Fruit fly (Drosophila melanogaster) whole organism, pupa: ENCODE data around the gene Grd.

ENCODE experiments used
- CG10348 ChIP-seq: fragments of 200-800 bp; sonication (Bioruptor generic); IDR thresholded peaks from 2 replicates; pipeline ENCODE4 v1.3.6; 2022; ENCODE audit warnings: missing biosample characterization, missing genetic modification characterization
- CG12605 ChIP-seq: fragments of 200-800 bp; sonication (Bioruptor generic); IDR thresholded peaks from 2 replicates; pipeline ENCODE4 v1.3.6; 2022; ENCODE audit warnings: missing biosample characterization, missing genetic modification characterization
- CG8301 ChIP-seq: fragments of 200-800 bp; sonication (Bioruptor generic); optimal IDR thresholded peaks from 2 replicates; lab custom pipeline; 2018; ENCODE audit warnings: missing biosample characterization, mild to moderate bottlenecking, missing genetic modification characterization
- D1 ChIP-seq: fragments of 200-800 bp; sonication (Bioruptor generic); optimal IDR thresholded peaks from 2 replicates; lab custom pipeline; 2018; ENCODE audit warnings: missing biosample characterization, mild to moderate bottlenecking, missing genetic modification characterization, moderate library complexity
- Ets98B ChIP-seq: fragments of 200-800 bp; sonication (Bioruptor generic); IDR thresholded peaks from 2 replicates; pipeline ENCODE4 v1.3.6; 2022; ENCODE audit warnings: missing biosample characterization, missing genetic modification characterization
- Pif1A ChIP-seq: fragments of 200-800 bp; sonication (Bioruptor generic); optimal IDR thresholded peaks from 3 replicates; lab custom pipeline; 2016; ENCODE audit warnings: missing biosample characterization, missing genetic modification characterization
- Snoo ChIP-seq: fragments of 200-800 bp; sonication (Bioruptor generic); optimal IDR thresholded peaks from 3 replicates; lab custom pipeline; 2017; ENCODE audit warnings: missing biosample characterization, mild to moderate bottlenecking, missing genetic modification characterization, inconsistent platforms
- rn ChIP-seq: fragments of 200-800 bp; sonication (Bioruptor generic); IDR thresholded peaks from 2 replicates; pipeline ENCODE4 v1.3.6; 2022; ENCODE audit warnings: missing biosample characterization, missing genetic modification characterization

DNA sequence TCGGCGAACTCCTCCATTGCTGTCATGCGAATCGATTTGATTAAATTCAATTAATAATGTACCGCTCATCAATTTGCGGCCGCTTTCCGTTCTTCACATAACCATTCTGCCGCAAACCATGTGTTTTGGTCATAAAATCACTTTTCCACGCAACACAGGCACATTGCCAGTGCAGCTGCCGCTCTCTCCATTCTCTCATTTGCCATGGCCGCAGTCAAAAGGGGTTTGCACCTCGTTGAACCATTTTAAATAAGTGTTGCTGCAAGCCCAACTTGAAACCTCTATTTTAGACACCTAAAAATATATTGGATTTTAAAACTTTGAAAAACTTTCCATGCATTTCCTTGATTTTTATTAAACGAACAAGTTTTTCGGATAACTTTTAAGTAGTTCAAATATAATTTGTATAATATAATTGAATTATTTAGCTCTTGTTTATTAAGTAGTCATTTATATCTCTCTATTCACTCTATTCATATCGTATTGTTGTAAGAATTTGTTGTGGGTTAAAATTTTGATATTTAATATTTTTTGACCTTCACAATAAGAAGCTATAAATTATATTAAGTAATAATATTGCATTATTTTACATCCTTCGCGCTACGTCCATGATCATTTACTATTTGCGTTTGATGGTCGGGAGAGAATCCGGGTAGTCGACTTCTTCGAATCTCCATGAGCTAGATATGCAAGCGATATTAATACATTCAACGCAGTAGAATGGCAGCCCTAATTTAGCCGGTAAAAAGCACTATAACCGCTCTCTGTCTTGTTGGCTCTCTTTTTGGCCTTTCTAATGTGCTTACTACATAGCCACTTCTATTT lies 33.7 kb downstream of the Grd start, which contains the start of gene CG5535:
- 0 out of 2 replicates have a peak, but pooled peaks have one; percentile 9 for TF ChIP-seq CG10348 (GFP tag; lab: Robert Waterston, UW)
- no peak for TF ChIP-seq rn (GFP tag; lab: Robert Waterston, UW)
- peak; percentile 40 for TF ChIP-seq D1 (tag; lab: Kevin White, UChicago)
- peak; percentile 85 for TF ChIP-seq Ets98B (GFP tag; lab: Robert Waterston, UW)
- TF ChIP-seq Snoo (tag; lab: Kevin White, UChicago) = peak; percentile 41
- peak; percentile 79 for TF ChIP-seq CG8301 (tag; lab: Kevin White, UChicago)
- peak; percentile 52; the same call in 1 of the 2 replicates for TF ChIP-seq CG12605 (GFP tag; lab: Robert Waterston, UW)
- no peak for TF ChIP-seq Pif1A (GFP tag; lab: Kevin White, UChicago)
